Fruit fly (Drosophila melanogaster) whole organism, embryonic: ENCODE results near the gene CG10353.

ENCODE experiments used
- CG18599 ChIP-seq: fragments of 200-800 bp; sonication (Bioruptor generic); optimal IDR thresholded peaks from 3 replicates; lab custom pipeline; 2017; ENCODE audit warnings: missing biosample characterization, missing genetic modification characterization, mild to moderate bottlenecking, moderate library complexity, missing genetic modification reagents
- CG43689 ChIP-seq: fragments of 200-800 bp; sonication (Bioruptor generic); IDR thresholded peaks from 2 replicates; pipeline ENCODE4 v1.3.6; 2022; ENCODE audit warnings: missing biosample characterization, missing genetic modification characterization
- ara ChIP-seq: fragments of 200-800 bp; sonication (Bioruptor generic); IDR thresholded peaks from 2 replicates; pipeline ENCODE4 v1.3.6; 2022; ENCODE audit warnings: missing biosample characterization, missing genetic modification characterization
- klu ChIP-seq: fragments of 200-800 bp; sonication (Bioruptor generic); IDR thresholded peaks from 2 replicates; pipeline ENCODE4 v1.3.6; 2022; ENCODE audit warnings: missing biosample characterization, missing genetic modification characterization

dm6 chrX:11917056-11917633 lies 30.2 kb upstream of the CG10353 start, which contains the start of gene pot:
- TF ChIP-seq CG18599 (GFP tag; lab: Kevin White, UChicago): no peak
- TF ChIP-seq ara (GFP tag; lab: Robert Waterston, UW): no peak
- no peak for TF ChIP-seq klu (GFP tag; lab: Robert Waterston, UW)
- TF ChIP-seq CG43689 (GFP tag; lab: Robert Waterston, UW): no peak
